Fruit fly (Drosophila melanogaster) whole organism, embryonic: ENCODE data around the gene deltaCOP.

Experiments
- B-H2 ChIP-seq: fragments of 200-800 bp; sonication (Bioruptor generic); optimal IDR thresholded peaks from 2 replicates; lab custom pipeline; 2018; ENCODE audit warnings: missing biosample characterization, mild to moderate bottlenecking, missing genetic modification characterization
- Bgb ChIP-seq: fragments of 200-800 bp; sonication (Bioruptor generic); IDR thresholded peaks from 2 replicates; pipeline ENCODE4 v1.3.6; 2022; ENCODE audit warnings: missing biosample characterization, missing genetic modification characterization; ENCODE audit not compliant: partially characterized antibody
- CG10274 ChIP-seq: fragments of 200-800 bp; sonication (Bioruptor generic); optimal IDR thresholded peaks from 3 replicates; lab custom pipeline; 2017; ENCODE audit warnings: missing biosample characterization, mild to moderate bottlenecking, missing genetic modification characterization
- CG11085 ChIP-seq: fragments of 200-800 bp; sonication (Bioruptor generic); IDR thresholded peaks from 2 replicates; pipeline ENCODE4 v1.3.6; 2022; ENCODE audit warnings: missing biosample characterization, missing genetic modification characterization
- CG15011 ChIP-seq: fragments of 200-800 bp; sonication (Bioruptor generic); optimal IDR thresholded peaks from 3 replicates; lab custom pipeline; 2018; ENCODE audit warnings: missing biosample characterization, mild to moderate bottlenecking, missing genetic modification characterization
- CG2678 ChIP-seq: fragments of 200-800 bp; sonication (Bioruptor generic); optimal IDR thresholded peaks from 3 replicates; lab custom pipeline; 2019; ENCODE audit warnings: missing biosample characterization, mild to moderate bottlenecking, missing genetic modification characterization, moderate library complexity
- CG31224 ChIP-seq: fragments of 200-800 bp; sonication (Bioruptor generic); IDR thresholded peaks from 2 replicates; pipeline ENCODE4 v1.3.6; 2022; ENCODE audit warnings: missing biosample characterization, missing genetic modification characterization
- CG31388 ChIP-seq: fragments of 200-800 bp; sonication (Bioruptor generic); optimal IDR thresholded peaks from 2 replicates; lab custom pipeline; 2016; ENCODE audit warnings: missing biosample characterization, missing genetic modification characterization
- CG32532 ChIP-seq: fragments of 200-800 bp; sonication (Bioruptor generic); IDR thresholded peaks from 2 replicates; pipeline ENCODE4 v1.3.6; 2022; ENCODE audit warnings: missing biosample characterization, missing genetic modification characterization
- CG34376 ChIP-seq: fragments of 200-800 bp; sonication (Bioruptor generic); optimal IDR thresholded peaks from 2 replicates; lab custom pipeline; 2018; ENCODE audit warnings: missing biosample characterization, mild to moderate bottlenecking, missing genetic modification characterization
- CG4730 ChIP-seq: fragments of 200-800 bp; sonication (Bioruptor generic); IDR thresholded peaks from 2 replicates; pipeline ENCODE4 v1.3.6; 2022; ENCODE audit warnings: missing biosample characterization, missing genetic modification characterization
- CG4820 ChIP-seq: fragments of 200-800 bp; sonication (Bioruptor generic); optimal IDR thresholded peaks from 3 replicates; lab custom pipeline; 2016; ENCODE audit warnings: missing biosample characterization, missing genetic modification characterization
- CG6765 ChIP-seq: fragments of 200-800 bp; sonication (Bioruptor generic); optimal IDR thresholded peaks from 3 replicates; lab custom pipeline; 2017; ENCODE audit warnings: missing biosample characterization, mild to moderate bottlenecking, missing genetic modification characterization
- CG7271 ChIP-seq: fragments of 200-800 bp; sonication (Bioruptor generic); optimal IDR thresholded peaks from 2 replicates; lab custom pipeline; 2018; ENCODE audit warnings: missing biosample characterization, mild to moderate bottlenecking, missing genetic modification characterization, moderate library complexity
- CG8089 ChIP-seq: fragments of 200-800 bp; sonication (Bioruptor generic); optimal IDR thresholded peaks from 3 replicates; lab custom pipeline; 2016; ENCODE audit warnings: missing biosample characterization, missing genetic modification characterization
- CoRest ChIP-seq: fragments of 200-800 bp; sonication (Bioruptor generic); optimal IDR thresholded peaks from 3 replicates; lab custom pipeline; 2018; ENCODE audit warnings: missing biosample characterization, mild to moderate bottlenecking, missing genetic modification characterization, moderate library complexity
- Dbx ChIP-seq: fragments of 200-800 bp; sonication (Bioruptor generic); IDR thresholded peaks from 3 replicates; pipeline ENCODE4 v1.3.6; 2022; ENCODE audit warnings: missing biosample characterization, missing genetic modification characterization
- Dp ChIP-seq: fragments of 200-800 bp; sonication (Bioruptor generic); optimal IDR thresholded peaks from 2 replicates; lab custom pipeline; 2018; ENCODE audit warnings: missing biosample characterization, mild to moderate bottlenecking, missing genetic modification characterization, moderate library complexity
- E2f1 ChIP-seq: fragments of 200-800 bp; sonication (Bioruptor generic); IDR thresholded peaks from 2 replicates; pipeline ENCODE4 v1.3.6; 2022; ENCODE audit warnings: missing biosample characterization, missing genetic modification characterization
- Gug ChIP-seq: fragments of 200-800 bp; sonication (Bioruptor generic); IDR thresholded peaks from 4 replicates; pipeline ENCODE4 v1.3.6; 2022; ENCODE audit warnings: missing biosample characterization, missing genetic modification characterization
- Mes4 ChIP-seq: fragments of 200-800 bp; sonication (Bioruptor generic); optimal IDR thresholded peaks from 2 replicates; lab custom pipeline; 2016; ENCODE audit warnings: missing biosample characterization, missing genetic modification characterization
- Myb ChIP-seq: fragments of 200-800 bp; sonication (Bioruptor generic); optimal IDR thresholded peaks from 2 replicates; lab custom pipeline; 2016; ENCODE audit warnings: missing biosample characterization, missing genetic modification characterization
- NK7.1 ChIP-seq: fragments of 200-800 bp; sonication (Bioruptor generic); optimal IDR thresholded peaks from 3 replicates; lab custom pipeline; 2016; ENCODE audit warnings: missing biosample characterization, missing genetic modification characterization
- Sox102F ChIP-seq: fragments of 200-800 bp; sonication (Bioruptor generic); optimal IDR thresholded peaks from 2 replicates; lab custom pipeline; 2018; ENCODE audit warnings: missing biosample characterization, mild to moderate bottlenecking, missing genetic modification characterization, moderate library complexity
- Spps ChIP-seq: fragments of 200-800 bp; sonication (Bioruptor generic); optimal IDR thresholded peaks from 2 replicates; lab custom pipeline; 2018; ENCODE audit warnings: missing biosample characterization, mild to moderate bottlenecking, missing genetic modification characterization
- TFAM ChIP-seq: fragments of 200-800 bp; sonication (Bioruptor generic); optimal IDR thresholded peaks from 2 replicates; lab custom pipeline; 2017; ENCODE audit warnings: missing biosample characterization, missing genetic modification characterization, inconsistent platforms
- ac ChIP-seq: fragments of 200-800 bp; sonication (Bioruptor generic); optimal IDR thresholded peaks from 3 replicates; lab custom pipeline; 2017; ENCODE audit warnings: missing biosample characterization, mild to moderate bottlenecking, missing genetic modification characterization
- amos ChIP-seq: fragments of 200-800 bp; sonication (Bioruptor generic); IDR thresholded peaks from 2 replicates; pipeline ENCODE4 v1.3.6; 2022; ENCODE audit warnings: missing biosample characterization, missing genetic modification characterization; ENCODE audit not compliant: partially characterized antibody
- aop ChIP-seq: fragments of 200-800 bp; sonication (Bioruptor generic); IDR thresholded peaks from 2 replicates; pipeline ENCODE4 v1.3.6; 2022; ENCODE audit warnings: missing biosample characterization, missing genetic modification characterization
- bowl ChIP-seq: fragments of 200-800 bp; sonication (Bioruptor generic); IDR thresholded peaks from 2 replicates; pipeline ENCODE4 v1.3.6; 2022; ENCODE audit warnings: missing biosample characterization, missing genetic modification characterization
- ci ChIP-seq: fragments of 200-800 bp; sonication (Bioruptor generic); IDR thresholded peaks from 3 replicates; pipeline ENCODE4 v1.3.6; 2022; ENCODE audit warnings: missing biosample characterization, missing genetic modification characterization
- dmrt99B ChIP-seq: fragments of 200-800 bp; sonication (Bioruptor generic); optimal IDR thresholded peaks from 2 replicates; lab custom pipeline; 2018; ENCODE audit warnings: missing biosample characterization, mild to moderate bottlenecking, missing genetic modification characterization, moderate library complexity
- dysf ChIP-seq: fragments of 200-800 bp; sonication (Bioruptor generic); IDR thresholded peaks from 3 replicates; pipeline ENCODE4 v1.3.6; 2022; ENCODE audit warnings: missing biosample characterization, missing genetic modification characterization
- en ChIP-seq: fragments of 200-800 bp; sonication (Bioruptor generic); optimal IDR thresholded peaks from 2 replicates; lab custom pipeline; 2016; ENCODE audit warnings: missing biosample characterization, missing genetic modification characterization
- ftz-f1 ChIP-seq: fragments of 200-800 bp; sonication (Bioruptor generic); optimal IDR thresholded peaks from 2 replicates; lab custom pipeline; 2016; ENCODE audit warnings: missing biosample characterization, missing genetic modification characterization
- gcm2 ChIP-seq: fragments of 200-800 bp; sonication (Bioruptor generic); optimal IDR thresholded peaks from 2 replicates; lab custom pipeline; 2016; ENCODE audit warnings: missing biosample characterization, missing genetic modification characterization
- grau ChIP-seq: fragments of 200-800 bp; optimal IDR thresholded peaks from 3 replicates; lab custom pipeline; 2019; ENCODE audit warnings: missing biosample characterization, mild to moderate bottlenecking, missing genetic modification characterization, moderate library complexity
- ham ChIP-seq: fragments of 200-800 bp; sonication (Bioruptor generic); IDR thresholded peaks from 2 replicates; pipeline ENCODE4 v1.3.6; 2022; ENCODE audit warnings: missing biosample characterization, missing genetic modification characterization
- hth ChIP-seq: fragments of >200 bp; optimal IDR thresholded peaks from 2 replicates; lab custom pipeline; 2017; ENCODE audit warnings: inconsistent platforms
- jumu ChIP-seq: fragments of 200-800 bp; sonication (Bioruptor generic); optimal IDR thresholded peaks from 3 replicates; lab custom pipeline; 2016; ENCODE audit warnings: missing biosample characterization, missing genetic modification characterization
- kay ChIP-seq: fragments of 200-800 bp; sonication (Bioruptor generic); optimal IDR thresholded peaks from 2 replicates; lab custom pipeline; 2016; ENCODE audit warnings: missing biosample characterization, missing genetic modification characterization
- lab ChIP-seq: fragments of 200-800 bp; sonication (Bioruptor generic); optimal IDR thresholded peaks from 3 replicates; lab custom pipeline; 2017; ENCODE audit warnings: missing biosample characterization, missing genetic modification characterization, mild to moderate bottlenecking, moderate library complexity, missing genetic modification reagents
- oc ChIP-seq: fragments of 200-800 bp; sonication (Bioruptor generic); optimal IDR thresholded peaks from 2 replicates; lab custom pipeline; 2018; ENCODE audit warnings: missing biosample characterization, mild to moderate bottlenecking, missing genetic modification characterization, moderate library complexity
- phol ChIP-seq: fragments of 200-800 bp; sonication (Bioruptor generic); optimal IDR thresholded peaks from 3 replicates; lab custom pipeline; 2018; ENCODE audit warnings: missing biosample characterization, mild to moderate bottlenecking, missing genetic modification characterization, moderate library complexity
- prd ChIP-seq, 3 experiments: fragments of >200 bp in 2 of 3; fragments of 200-800 bp in 1 of 3; sonication (Bioruptor generic) in 1 of 3; optimal IDR thresholded peaks in 2 of 3; IDR thresholded peaks in 1 of 3; 2 replicates in 2 of 3; 3 replicates in 1 of 3; pipeline versions ENCODE4 v1.3.6 to Lab custom; 2017 to 2022; ENCODE audit warnings: missing biosample characterization in 1 of 3, missing genetic modification characterization in 1 of 3
- ranshi ChIP-seq: fragments of 200-800 bp; sonication (Bioruptor generic); IDR thresholded peaks from 2 replicates; pipeline ENCODE4 v1.3.6; 2022; ENCODE audit warnings: missing biosample characterization, missing genetic modification characterization
- run ChIP-seq: fragments of 200-800 bp; sonication (Bioruptor generic); optimal IDR thresholded peaks from 3 replicates; lab custom pipeline; 2018; ENCODE audit warnings: missing biosample characterization, mild to moderate bottlenecking, missing genetic modification characterization
- shn ChIP-seq: fragments of 200-800 bp; sonication (Bioruptor generic); optimal IDR thresholded peaks from 3 replicates; lab custom pipeline; 2016; ENCODE audit warnings: missing biosample characterization, missing genetic modification characterization
- stwl ChIP-seq: fragments of 200-800 bp; sonication (Bioruptor generic); optimal IDR thresholded peaks from 3 replicates; lab custom pipeline; 2018; ENCODE audit warnings: missing biosample characterization, mild to moderate bottlenecking, missing genetic modification characterization, moderate library complexity
- tap ChIP-seq: fragments of 200-800 bp; optimal IDR thresholded peaks from 3 replicates; lab custom pipeline; 2019; ENCODE audit warnings: missing biosample characterization, mild to moderate bottlenecking, missing genetic modification characterization, moderate library complexity
- unpg ChIP-seq: fragments of 200-800 bp; sonication (Bioruptor generic); optimal IDR thresholded peaks from 3 replicates; lab custom pipeline; 2018; ENCODE audit warnings: missing biosample characterization, mild to moderate bottlenecking, missing genetic modification characterization, moderate library complexity

The deltaCOP gene

DNA sequence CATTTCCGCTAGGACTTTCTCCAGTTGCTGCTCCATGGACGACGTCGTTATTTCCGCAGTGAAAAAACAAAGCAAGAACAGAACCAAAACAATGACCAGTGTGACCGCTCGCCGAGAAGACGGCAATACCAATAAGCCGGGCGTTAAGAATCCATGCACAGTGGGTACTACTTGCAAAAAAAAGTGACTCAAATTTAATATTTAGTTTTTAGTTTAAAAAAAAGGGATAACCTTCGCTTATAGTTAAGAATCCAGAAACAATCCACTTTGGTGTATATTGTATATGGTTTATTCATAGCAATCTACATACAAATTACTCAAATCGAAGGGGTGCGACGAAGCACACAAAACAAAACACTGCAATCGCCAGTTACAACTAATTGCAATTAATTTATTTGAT, 2.7 kb downstream of the deltaCOP start, which contains the start of gene Lamtor5 (continued):
- TF ChIP-seq en (GFP tag; lab: Kevin White, UChicago) (no peak), CG31388 (GFP tag; lab: Kevin White, UChicago) (no peak), oc (tag; lab: Kevin White, UChicago) (peak; percentile 49), lab (GFP tag; lab: Kevin White, UChicago) (peak; percentile 69), E2f1 (no peak), CG11085 (GFP tag; lab: Robert Waterston, UW) (no peak), Mes4 (no peak), bowl (GFP tag; lab: Robert Waterston, UW) (no peak), Sox102F (GFP tag; lab: Kevin White, UChicago) (peak; percentile 27), Bgb (GFP tag; lab: Robert Waterston, UW) (peak; percentile 20; the same call in 1 of the 2 replicates), ham (GFP tag; lab: Robert Waterston, UW) (no peak), Dbx (0 out of 3 replicates have a peak, but pooled peaks have one; percentile 34), kay (GFP tag; lab: Kevin White, UChicago) (no peak), jumu (peak; percentile 29), CG8089 (no peak), CG10274 (GFP tag; lab: Kevin White, UChicago) (no peak), dmrt99B (tag; lab: Kevin White, UChicago) (peak; percentile 36), hth (lab: Kevin White, UChicago) (no peak), CG2678 (peak; percentile 54), Gug (GFP tag; lab: Robert Waterston, UW) (no peak; the same call in 3 of the 4 replicates), aop (GFP tag; lab: Robert Waterston, UW) (no peak), CG15011 (GFP tag; lab: Kevin White, UChicago) (no peak), shn (no peak), grau (tag; lab: Kevin White, UChicago) (peak; percentile 55), Dp (GFP tag; lab: Kevin White, UChicago) (no peak), phol (peak; percentile 41), run (no peak), ci (GFP tag; lab: Robert Waterston, UW) (peak; percentile 69), CG4820 (peak; percentile 9), CG7271 (tag; lab: Kevin White, UChicago) (no peak), CoRest (tag; lab: Kevin White, UChicago) (peak; percentile 31), ranshi (GFP tag; lab: Robert Waterston, UW) (0 out of 2 replicates have a peak, but pooled peaks have one; percentile 14), CG6765 (GFP tag; lab: Kevin White, UChicago) (no peak), B-H2 (GFP tag; lab: Kevin White, UChicago) (peak; percentile 1), CG31224 (no peak), NK7.1 (GFP tag; lab: Kevin White, UChicago) (no peak), Spps (tag; lab: Kevin White, UChicago) (no peak), Myb (GFP tag; lab: Kevin White, UChicago) (peak; percentile 38), dysf (GFP tag; lab: Robert Waterston, UW) (no peak; the same call in 2 of the 3 replicates), ftz-f1 (GFP tag; lab: Kevin White, UChicago) (no peak), tap (tag; lab: Kevin White, UChicago) (no peak), stwl (tag; lab: Kevin White, UChicago) (peak; percentile 24), gcm2 (GFP tag; lab: Kevin White, UChicago) (no peak), TFAM (GFP tag; lab: Kevin White, UChicago) (no peak), CG4730 (GFP tag; lab: Robert Waterston, UW) (no peak), CG34376 (GFP tag; lab: Kevin White, UChicago) (peak; percentile 23), prd (optimal IDR thresholded peaks at IDR 0.05; lab: Kevin White, UChicago) (no peak), prd (GFP tag; IDR thresholded peaks at IDR 0.05; lab: Robert Waterston, UW) (0 out of 3 replicates have a peak, but pooled peaks have one; percentile 40), amos (GFP tag; lab: Robert Waterston, UW) (peak; percentile 47; the same call in 1 of the 2 replicates), CG32532 (GFP tag; lab: Robert Waterston, UW) (peak; percentile 72), unpg (GFP tag; lab: Kevin White, UChicago) (peak; percentile 53), ac (GFP tag; lab: Kevin White, UChicago) (no peak)
